Fruit fly (Drosophila melanogaster): Measurements from ENCODE around the gene Pex23.

Pex23 gene

dm6 chr3L:20347762-20348580 is 46.0 kb upstream of the Pex23 start, which contains the start of the genes Rbbp5 and eRF1 (continued):
- peak; percentile 58 for TF ChIP-seq ems (GFP tag; optimal IDR thresholded peaks at IDR 0.05)
- peak; percentile 66 for TF ChIP-seq caup (GFP tag; optimal IDR thresholded peaks at IDR 0.05; ENCODE audit: severe bottlenecking)
- peak; percentile 88 for TF ChIP-seq CoRest (tag; optimal IDR thresholded peaks at IDR 0.05)
- TF ChIP-seq CG18476 (GFP tag; optimal IDR thresholded peaks at IDR 0.05) = peak; percentile 66
- TF ChIP-seq CG13296 (GFP tag; optimal IDR thresholded peaks at IDR 0.05) = peak; percentile 39
- peak; percentile 41 for TF ChIP-seq stwl (tag; optimal IDR thresholded peaks at IDR 0.05)
- peak in 1 of 2 experiments; percentile 17 for TF ChIP-seq crp (GFP tag; optimal IDR thresholded peaks at IDR 0.05)
- TF ChIP-seq abd-A (tag; optimal IDR thresholded peaks at IDR 0.05) = no peak
- TF ChIP-seq CG11247 (GFP tag; IDR thresholded peaks at IDR 0.05) = no peak
- no peak for TF ChIP-seq gcm (GFP tag; optimal IDR thresholded peaks at IDR 0.05)
- TF ChIP-seq CG13775 (GFP tag; optimal IDR thresholded peaks at IDR 0.05) = peak; percentile 78
- TF ChIP-seq cad (GFP tag; optimal IDR thresholded peaks at IDR 0.05) = no peak
- peak; percentile 93 for TF ChIP-seq Dll (GFP tag; IDR thresholded peaks at IDR 0.05; ENCODE audit: partially characterized antibody)
- TF ChIP-seq Mes4 (GFP tag; optimal IDR thresholded peaks at IDR 0.05) = peak; percentile 40
- no peak for TF ChIP-seq zf30C (GFP tag; optimal IDR thresholded peaks at IDR 0.05)
- peak; percentile 85 for TF ChIP-seq nmo (GFP tag; optimal IDR thresholded peaks at IDR 0.05)
- peak; percentile 49; the same call in 2 of the 3 replicates for TF ChIP-seq CG7357 (GFP tag; IDR thresholded peaks at IDR 0.05)
- TF ChIP-seq CG7928 (GFP tag; optimal IDR thresholded peaks at IDR 0.05) = peak; percentile 19
- peak; percentile 70 for TF ChIP-seq bcd (GFP tag; optimal IDR thresholded peaks at IDR 0.05)
- TF ChIP-seq Six4 (GFP tag; optimal IDR thresholded peaks at IDR 0.05) = peak; percentile 66
- TF ChIP-seq CG1832 (GFP tag; optimal IDR thresholded peaks at IDR 0.05) = no peak
- peak; percentile 27 for TF ChIP-seq slp2 (GFP tag; optimal IDR thresholded peaks at IDR 0.05)
- no peak for TF ChIP-seq CG12071 (GFP tag; optimal IDR thresholded peaks at IDR 0.05)
- TF ChIP-seq Nf-YB (GFP tag; optimal IDR thresholded peaks at IDR 0.05) = peak; percentile 44
- no peak for TF ChIP-seq CG7987 (GFP tag; optimal IDR thresholded peaks at IDR 0.05)
- peak; percentile 60 for TF ChIP-seq bab2 (GFP tag; optimal IDR thresholded peaks at IDR 0.05)
- peak; percentile 42 to 62 for TF ChIP-seq chif (GFP tag; optimal IDR thresholded peaks at IDR 0.05)
- TF ChIP-seq tup (GFP tag; optimal IDR thresholded peaks at IDR 0.05) = no peak
- no peak for TF ChIP-seq D19B (GFP tag; optimal IDR thresholded peaks at IDR 0.05)
- no peak for TF ChIP-seq CG6813 (GFP tag; optimal IDR thresholded peaks at IDR 0.05)
- TF ChIP-seq CG15269 (tag; optimal IDR thresholded peaks at IDR 0.05) = peak; percentile 81
- TF ChIP-seq CG17912 (GFP tag; optimal IDR thresholded peaks at IDR 0.05) = no peak
- peak; percentile 74 for TF ChIP-seq slou (GFP tag; optimal IDR thresholded peaks at IDR 0.05)
- peak; percentile 72 for TF ChIP-seq CG13894 (tag; optimal IDR thresholded peaks at IDR 0.05)
- TF ChIP-seq CG30431 (GFP tag; optimal IDR thresholded peaks at IDR 0.05) = no peak
- TF ChIP-seq tgo (GFP tag; IDR thresholded peaks at IDR 0.05) = peak; percentile 79
- no peak; the same call in 1 of the 2 replicates for TF ChIP-seq H2.0 (GFP tag; IDR thresholded peaks at IDR 0.05)
- no peak for TF ChIP-seq CG15011 (GFP tag; optimal IDR thresholded peaks at IDR 0.05)
- peak; percentile 47; the same call in 1 of the 2 replicates for TF ChIP-seq ham (GFP tag; IDR thresholded peaks at IDR 0.05)
- TF ChIP-seq CG7271 (tag; optimal IDR thresholded peaks at IDR 0.05) = no peak
- TF ChIP-seq NfI (GFP tag; optimal IDR thresholded peaks at IDR 0.05) = peak; percentile 63
- TF ChIP-seq Sry-β (GFP tag; optimal IDR thresholded peaks at IDR 0.05) = no peak
- no peak for TF ChIP-seq Sox100B (GFP tag; optimal IDR thresholded peaks at IDR 0.05)
- no peak for TF ChIP-seq bowl (GFP tag; IDR thresholded peaks at IDR 0.05)
- peak; percentile 24 for TF ChIP-seq CG34376 (GFP tag; optimal IDR thresholded peaks at IDR 0.05)
- TF ChIP-seq tio (GFP tag; optimal IDR thresholded peaks at IDR 0.05) = no peak
- TF ChIP-seq dmrt99B (tag; optimal IDR thresholded peaks at IDR 0.05) = no peak
- peak; percentile 77 for TF ChIP-seq CG4424 (GFP tag; optimal IDR thresholded peaks at IDR 0.05)
